Worm (Caenorhabditis elegans) whole organism, early embryonic: ENCODE measurements around the gene F57A10.2.

Experiments
- F13C5.2 ChIP-seq: sonication (generic microtip); optimal IDR thresholded peaks from 2 replicates; lab custom pipeline; 2017; ENCODE audit warnings: mild to moderate bottlenecking, missing genetic modification characterization, inconsistent platforms, missing compliant biosample characterization
- aly-1 ChIP-seq: sonication (generic microtip); optimal IDR thresholded peaks from 2 replicates; lab custom pipeline; 2016; ENCODE audit warnings: missing genetic modification characterization, missing compliant biosample characterization
- ama-1 ChIP-seq: fragments of 150-350 bp; optimal IDR thresholded peaks from 2 replicates; lab custom pipeline; 2014
- ceh-13 ChIP-seq: fragments of 200-800 bp; sonication (Bioruptor generic); optimal IDR thresholded peaks from 2 replicates; lab custom pipeline; 2018; ENCODE audit warnings: mild to moderate bottlenecking, missing genetic modification characterization, missing compliant biosample characterization
- hmbx-1 ChIP-seq: sonication (generic microtip); optimal IDR thresholded peaks from 2 replicates; lab custom pipeline; 2016; ENCODE audit warnings: mild to moderate bottlenecking, missing genetic modification characterization, missing compliant biosample characterization
- hmg-4 ChIP-seq: fragments of 200-800 bp; sonication (Bioruptor generic); optimal IDR thresholded peaks from 2 replicates; lab custom pipeline; 2018; ENCODE audit warnings: mild to moderate bottlenecking, missing genetic modification characterization, missing compliant biosample characterization
- pes-1 ChIP-seq: fragments of 200-800 bp; sonication (Bioruptor generic); IDR thresholded peaks from 2 replicates; pipeline ENCODE4 v1.3.6; 2022; ENCODE audit warnings: missing genetic modification reagents, missing genetic modification characterization, missing compliant biosample characterization
- scrt-1 ChIP-seq: fragments of 200-800 bp; sonication (Bioruptor generic); IDR thresholded peaks from 2 replicates; pipeline ENCODE4 v1.3.6; 2022; ENCODE audit warnings: missing genetic modification characterization, missing compliant biosample characterization
- tbx-11 ChIP-seq: fragments of 200-800 bp; sonication (Bioruptor generic); IDR thresholded peaks from 2 replicates; pipeline ENCODE4 v1.3.6; 2022; ENCODE audit warnings: missing genetic modification characterization, missing compliant biosample characterization

ce11 chrV:15781086-15781485 is 14.7 kb downstream of the F57A10.2 start, which contains the start of gene T26E4.2:
- TF ChIP-seq pes-1 (GFP tag; lab: Robert Waterston, UW) (no peak), ama-1 (lab: Kevin White, UChicago) (no peak), ceh-13 (GFP tag; lab: Kevin White, UChicago) (no peak), F13C5.2 (tag; lab: Kevin White, UChicago) (no peak), hmbx-1 (no peak), hmg-4 (GFP tag; lab: Kevin White, UChicago) (no peak), tbx-11 (GFP tag; lab: Robert Waterston, UW) (no peak), aly-1 (no peak), scrt-1 (GFP tag; lab: Robert Waterston, UW) (no peak)
